Worm (Caenorhabditis elegans) whole organism, L4/young adult: ENCODE results near the gene acr-23.
"Not testable (repeated sequence)": the region's sequence is repeated elsewhere in the genome, so short reads cannot be mapped to it uniquely, and the experiment has no call there.

Experiments used
- W03F9.2 ChIP-seq: fragments of 150-350 bp; optimal IDR thresholded peaks from 2 replicates; lab custom pipeline; 2014; ENCODE audit warnings: missing biosample characterization, missing genetic modification characterization
- dao-5 ChIP-seq: sonication (generic microtip); optimal IDR thresholded peaks from 2 replicates; lab custom pipeline; 2016; ENCODE audit warnings: missing genotype, missing genetic modification characterization, moderate library complexity, missing compliant biosample characterization
- him-1 ChIP-seq: sonication (generic microtip); optimal IDR thresholded peaks from 2 replicates; lab custom pipeline; 2016; ENCODE audit warnings: missing genotype, missing genetic modification reagents, missing genetic modification characterization, missing compliant biosample characterization

acr-23 gene

ce11 chrV:3632249-3633030, 26.9 kb downstream of the acr-23 start:
- TF ChIP-seq dao-5 = no peak
- TF ChIP-seq W03F9.2 (tag; lab: Kevin White, UChicago) = no peak
- TF ChIP-seq him-1 (tag; lab: Kevin White, UChicago) = no peak

DNA sequence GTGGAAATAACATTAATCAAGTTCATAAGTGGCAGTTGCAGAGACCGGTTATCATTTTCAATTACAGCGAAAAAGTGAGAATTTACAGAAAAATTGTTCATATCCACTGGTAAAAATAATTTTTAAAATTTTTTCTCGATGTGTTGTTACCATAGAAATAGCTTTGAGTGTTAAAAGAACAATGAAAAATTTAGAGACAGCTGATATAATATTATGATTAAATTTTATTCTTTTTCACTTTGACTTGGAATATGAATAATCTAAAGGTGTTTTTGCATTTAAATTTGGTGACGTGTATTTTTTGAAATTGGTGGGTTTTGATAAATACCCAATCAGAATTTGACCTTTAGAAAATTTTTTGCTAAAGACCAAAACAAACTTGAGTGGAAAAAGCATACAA, 27.8 kb downstream of the acr-23 start, which contains the start of gene F59B1.6:
F59B1.6 (minus strand) TSS at position 101 of the 400 bp plus-strand sequence.
- TF ChIP-seq him-1 (tag; lab: Kevin White, UChicago) = no peak
- no peak for TF ChIP-seq W03F9.2 (tag; lab: Kevin White, UChicago)
- TF ChIP-seq dao-5 = no peak

DNA sequence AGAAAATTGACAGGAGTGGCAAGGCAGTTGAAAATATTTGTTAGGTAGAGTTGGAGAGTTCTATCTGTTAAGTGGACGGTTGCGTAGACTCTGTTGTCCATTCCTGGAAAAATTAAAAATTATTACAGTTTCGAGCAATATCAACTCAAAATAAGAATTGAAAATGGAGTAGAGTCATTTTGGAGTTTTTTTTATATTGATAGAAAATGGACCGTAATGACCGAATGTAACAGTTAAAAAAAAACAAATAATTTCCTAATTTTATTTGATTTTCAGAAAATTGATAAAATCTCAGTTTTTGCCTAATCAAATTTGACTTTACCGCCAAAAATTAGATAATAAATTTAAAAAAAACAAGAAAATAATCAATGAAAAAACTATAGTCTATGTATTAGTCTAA, 32.4 kb downstream of the acr-23 start, which contains the start of gene F59B1.4:
F59B1.4 (minus strand) TSS at position 101 of the 400 bp plus-strand sequence.
- TF ChIP-seq W03F9.2 (tag; lab: Kevin White, UChicago) (no peak), him-1 (tag; lab: Kevin White, UChicago) (no peak), dao-5 (no peak)

- TF ChIP-seq dao-5; W03F9.2 (tag; lab: Kevin White, UChicago); him-1 (tag; lab: Kevin White, UChicago): not testable (repeated sequence)
Measured at ce11 chrV:3620608-3621007, 38.8 kb downstream of the acr-23 start, which contains the start of gene srx-93. srx-93 (minus strand) TSS chrV:3620708.

DNA sequence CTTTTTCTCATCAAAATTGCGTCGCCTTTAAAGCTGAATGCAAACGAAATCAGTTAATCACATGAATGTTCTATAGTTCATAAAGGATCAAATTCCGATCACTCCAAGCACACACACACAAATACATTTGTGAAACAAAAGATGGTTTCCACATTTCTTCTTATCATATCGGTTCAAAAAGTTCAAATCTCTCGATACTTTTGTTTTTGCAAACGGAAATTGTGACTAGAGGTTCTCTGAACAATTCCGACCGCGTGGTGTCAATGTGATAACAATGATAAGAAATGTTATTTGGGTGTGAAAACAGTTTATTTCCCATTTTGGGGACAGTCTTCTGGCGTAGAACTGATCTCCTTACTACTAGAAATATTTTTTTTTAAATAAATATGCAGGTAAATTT, 42.5 kb downstream of the acr-23 start:
- TF ChIP-seq W03F9.2 (tag; lab: Kevin White, UChicago) = no peak
- TF ChIP-seq dao-5 = no peak
- TF ChIP-seq him-1 (tag; lab: Kevin White, UChicago) = no peak

DNA sequence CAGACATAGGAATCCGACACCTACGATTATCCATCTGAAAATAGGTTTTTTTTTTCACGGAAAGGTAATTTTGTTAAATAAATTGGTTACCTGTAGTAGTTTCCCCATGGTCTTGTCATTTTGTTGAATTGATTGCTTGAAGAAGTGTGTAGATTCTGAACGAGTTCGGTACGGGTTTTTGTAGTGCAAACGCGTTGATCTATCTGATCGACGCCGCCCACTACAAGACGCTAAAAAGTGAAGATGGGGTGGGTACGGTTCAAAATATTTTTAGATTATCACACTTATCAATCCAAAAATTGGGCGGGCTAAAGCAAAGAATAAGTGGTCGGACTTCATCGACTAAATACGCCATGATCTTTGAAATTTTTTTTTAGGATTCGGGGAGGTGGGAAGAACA, 45.0 kb downstream of the acr-23 start, which contains the start of gene T22F3.11:
T22F3.11 (minus strand) TSS at position 157 of the 400 bp plus-strand sequence.
- TF ChIP-seq him-1 (tag; lab: Kevin White, UChicago) = no peak

DNA sequence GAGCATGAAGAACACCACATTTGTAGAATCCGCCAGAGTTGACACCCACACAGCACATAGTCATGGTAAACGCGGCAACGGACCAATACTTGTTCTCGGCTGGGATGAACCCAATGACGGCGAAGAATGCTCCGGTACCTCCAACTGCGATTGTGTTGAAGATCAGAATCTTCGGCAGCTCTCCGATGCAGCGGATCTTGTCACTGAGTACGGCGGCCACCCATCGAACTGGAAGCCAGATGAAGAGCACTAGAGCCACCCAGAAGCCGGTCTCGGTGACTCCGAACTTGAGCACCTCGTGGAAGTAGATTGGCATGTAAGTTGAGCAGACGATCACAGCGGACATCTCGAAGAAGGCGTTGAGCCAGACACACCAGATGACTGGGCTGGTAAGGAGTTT, 46.3 kb downstream of the acr-23 start:
- TF ChIP-seq dao-5 = no peak
- TF ChIP-seq W03F9.2 (tag; lab: Kevin White, UChicago) = no peak
- no peak for TF ChIP-seq him-1 (tag; lab: Kevin White, UChicago)

DNA sequence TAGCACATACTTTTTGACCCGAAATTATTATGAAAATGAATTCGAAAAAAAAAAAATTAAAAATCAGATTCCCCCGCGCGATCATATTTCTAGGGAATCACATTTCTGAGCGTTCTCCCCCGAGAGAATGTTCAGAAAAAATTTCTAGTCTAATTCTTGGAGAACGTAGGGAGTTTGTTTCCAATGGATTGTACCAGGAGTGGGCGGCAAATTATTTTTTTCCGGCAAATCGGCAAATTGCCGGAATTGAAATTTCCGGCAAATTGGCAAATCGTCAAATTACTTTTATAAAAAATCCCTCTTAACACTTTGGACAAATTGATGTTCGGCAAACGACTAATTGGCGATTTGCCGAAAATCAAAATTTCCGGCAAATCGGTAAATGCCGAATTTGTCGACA, 47.7 kb downstream of the acr-23 start, which contains the start of gene T22F3.10:
T22F3.10 (minus strand) TSS at position 101 of the 400 bp plus-strand sequence.
- TF ChIP-seq him-1 (tag; lab: Kevin White, UChicago) = no peak

ce11 chrV:3610709-3611108, 48.7 kb downstream of the acr-23 start:
- no peak for TF ChIP-seq W03F9.2 (tag; lab: Kevin White, UChicago)
- no peak for TF ChIP-seq dao-5
- TF ChIP-seq him-1 (tag; lab: Kevin White, UChicago) = no peak

ce11 chrV:3606391-3606790, 53.0 kb downstream of the acr-23 start:
- TF ChIP-seq W03F9.2 (tag; lab: Kevin White, UChicago) (no peak), dao-5 (no peak), him-1 (tag; lab: Kevin White, UChicago) (no peak)

- TF ChIP-seq him-1 (tag; lab: Kevin White, UChicago) (no peak), dao-5 (no peak), W03F9.2 (tag; lab: Kevin White, UChicago) (no peak)
Measured at ce11 chrV:3605325-3605724, 54.0 kb downstream of the acr-23 start, which contains the start of gene T22F3.8. T22F3.8 (minus strand) TSS chrV:3605425.
